Fruit fly (Drosophila melanogaster) whole organism, embryonic: Measurements from ENCODE around the gene CG17768.

Experiments used
- Atf3 ChIP-seq: fragments of 200-800 bp; sonication (Bioruptor generic); optimal IDR thresholded peaks from 3 replicates; lab custom pipeline; 2016; ENCODE audit warnings: missing biosample characterization, missing genetic modification characterization
- CG10147 ChIP-seq: fragments of 200-800 bp; sonication (Bioruptor generic); optimal IDR thresholded peaks from 2 replicates; lab custom pipeline; 2019; ENCODE audit warnings: missing biosample characterization, mild to moderate bottlenecking, missing genetic modification characterization, moderate library complexity
- CG10209 ChIP-seq: fragments of 200-800 bp; sonication (Bioruptor generic); optimal IDR thresholded peaks from 3 replicates; lab custom pipeline; 2017; ENCODE audit warnings: missing biosample characterization, mild to moderate bottlenecking, missing genetic modification characterization, missing genetic modification reagents
- CG1024 ChIP-seq: fragments of 200-800 bp; sonication (Bioruptor generic); IDR thresholded peaks from 2 replicates; pipeline ENCODE4 v1.3.6; 2022; ENCODE audit warnings: missing biosample characterization, missing genetic modification characterization
- CG12299 ChIP-seq: fragments of 200-800 bp; sonication (Bioruptor generic); optimal IDR thresholded peaks from 2 replicates; lab custom pipeline; 2018; ENCODE audit warnings: missing biosample characterization, mild to moderate bottlenecking, missing genetic modification characterization
- CG12391 ChIP-seq: fragments of 200-800 bp; sonication (Bioruptor generic); optimal IDR thresholded peaks from 3 replicates; lab custom pipeline; 2018; ENCODE audit warnings: missing biosample characterization, mild to moderate bottlenecking, missing genetic modification characterization, moderate library complexity
- CG13624 ChIP-seq: fragments of 200-800 bp; sonication (Bioruptor generic); optimal IDR thresholded peaks from 2 replicates; lab custom pipeline; 2016; ENCODE audit warnings: missing biosample characterization, missing genetic modification characterization
- CG13894 ChIP-seq: fragments of 200-800 bp; sonication (Bioruptor generic); optimal IDR thresholded peaks from 3 replicates; lab custom pipeline; 2018; ENCODE audit warnings: missing biosample characterization, mild to moderate bottlenecking, missing genetic modification characterization, moderate library complexity
- CG14050 ChIP-seq: fragments of 200-800 bp; sonication (Bioruptor generic); IDR thresholded peaks from 3 replicates; pipeline ENCODE4 v1.3.6; 2022; ENCODE audit warnings: missing biosample characterization, missing genetic modification characterization
- CG15601 ChIP-seq: fragments of 200-800 bp; sonication (Bioruptor generic); optimal IDR thresholded peaks from 3 replicates; lab custom pipeline; 2019; ENCODE audit warnings: missing biosample characterization, mild to moderate bottlenecking, missing genetic modification characterization, moderate library complexity
- CG18764 ChIP-seq: fragments of 200-800 bp; sonication (Bioruptor generic); optimal IDR thresholded peaks from 3 replicates; lab custom pipeline; 2016; ENCODE audit warnings: missing biosample characterization, missing genetic modification characterization
- CG2116 ChIP-seq: fragments of 200-800 bp; sonication (Bioruptor generic); optimal IDR thresholded peaks from 3 replicates; lab custom pipeline; 2018; ENCODE audit warnings: missing biosample characterization, mild to moderate bottlenecking, missing genetic modification characterization
- CG31441 ChIP-seq: fragments of 200-800 bp; sonication (Bioruptor generic); IDR thresholded peaks from 2 replicates; pipeline ENCODE4 v1.3.6; 2022; ENCODE audit warnings: missing biosample characterization, missing genetic modification characterization
- CG3838 ChIP-seq: fragments of 200-800 bp; sonication (Bioruptor generic); optimal IDR thresholded peaks from 3 replicates; lab custom pipeline; 2016; ENCODE audit warnings: missing biosample characterization, missing genetic modification characterization
- CG4328 ChIP-seq: fragments of 200-800 bp; sonication (Bioruptor generic); optimal IDR thresholded peaks from 3 replicates; lab custom pipeline; 2017; ENCODE audit warnings: missing biosample characterization, missing genetic modification reagents, missing genetic modification characterization
- CG6654 ChIP-seq: fragments of 200-800 bp; sonication (Bioruptor generic); optimal IDR thresholded peaks from 2 replicates; lab custom pipeline; 2017; ENCODE audit warnings: missing biosample characterization, mild to moderate bottlenecking, missing genetic modification characterization
- CG7556 ChIP-seq: fragments of 200-800 bp; sonication (Bioruptor generic); optimal IDR thresholded peaks from 2 replicates; lab custom pipeline; 2017; ENCODE audit warnings: missing biosample characterization, mild to moderate bottlenecking, missing genetic modification characterization
- CG7963 ChIP-seq: fragments of 200-800 bp; sonication (Bioruptor generic); IDR thresholded peaks from 3 replicates; pipeline ENCODE4 v1.3.6; 2022; ENCODE audit warnings: missing biosample characterization, missing genetic modification characterization; ENCODE audit not compliant: partially characterized antibody
- CG8359 ChIP-seq: fragments of 200-800 bp; sonication (Bioruptor generic); optimal IDR thresholded peaks from 2 replicates; lab custom pipeline; 2017; ENCODE audit warnings: missing biosample characterization, mild to moderate bottlenecking, missing genetic modification characterization, borderline replicate concordance
- D19A ChIP-seq: fragments of 200-800 bp; optimal IDR thresholded peaks from 3 replicates; lab custom pipeline; 2019; ENCODE audit warnings: missing biosample characterization, mild to moderate bottlenecking, missing genetic modification characterization, moderate library complexity
- Dad ChIP-seq: fragments of 200-800 bp; sonication (Bioruptor generic); optimal IDR thresholded peaks from 3 replicates; lab custom pipeline; 2016; ENCODE audit warnings: missing biosample characterization, missing genetic modification characterization
- Doc2 ChIP-seq: fragments of 200-800 bp; sonication (Bioruptor generic); IDR thresholded peaks from 2 replicates; pipeline ENCODE4 v1.3.6; 2022; ENCODE audit warnings: missing biosample characterization, missing genetic modification characterization
- Dp ChIP-seq: fragments of 200-800 bp; sonication (Bioruptor generic); optimal IDR thresholded peaks from 2 replicates; lab custom pipeline; 2018; ENCODE audit warnings: missing biosample characterization, mild to moderate bottlenecking, missing genetic modification characterization, moderate library complexity
- E2f2 ChIP-seq: fragments of 200-800 bp; sonication (Bioruptor generic); IDR thresholded peaks from 2 replicates; pipeline ENCODE4 v1.3.6; 2022; ENCODE audit warnings: missing biosample characterization, missing genetic modification characterization
- Fer1 ChIP-seq: fragments of 200-800 bp; sonication (Bioruptor generic); optimal IDR thresholded peaks from 2 replicates; lab custom pipeline; 2017; ENCODE audit warnings: missing biosample characterization, mild to moderate bottlenecking, missing genetic modification characterization
- Hr39 ChIP-seq: fragments of >200 bp; optimal IDR thresholded peaks from 2 replicates; lab custom pipeline; 2017
- Mes4 ChIP-seq: fragments of 200-800 bp; sonication (Bioruptor generic); optimal IDR thresholded peaks from 2 replicates; lab custom pipeline; 2016; ENCODE audit warnings: missing biosample characterization, missing genetic modification characterization
- NC2α ChIP-seq: fragments of 200-800 bp; sonication (Bioruptor generic); optimal IDR thresholded peaks from 2 replicates; lab custom pipeline; 2016; ENCODE audit warnings: missing biosample characterization, missing genetic modification characterization
- Neu2 ChIP-seq: fragments of 200-800 bp; sonication (Bioruptor generic); optimal IDR thresholded peaks from 3 replicates; lab custom pipeline; 2016; ENCODE audit warnings: missing biosample characterization, missing genetic modification characterization, borderline replicate concordance
- NfI ChIP-seq: fragments of 200-800 bp; sonication (Bioruptor generic); optimal IDR thresholded peaks from 3 replicates; lab custom pipeline; 2018; ENCODE audit warnings: missing biosample characterization, mild to moderate bottlenecking, missing genetic modification characterization, moderate library complexity
- Ravus ChIP-seq: fragments of 200-800 bp; sonication (Bioruptor generic); IDR thresholded peaks from 2 replicates; pipeline ENCODE4 v1.3.6; 2022; ENCODE audit warnings: missing biosample characterization, missing genetic modification characterization
- Rx ChIP-seq: fragments of 200-800 bp; sonication (Bioruptor generic); IDR thresholded peaks from 2 replicates; pipeline ENCODE4 v1.3.6; 2022; ENCODE audit warnings: missing biosample characterization, missing genetic modification characterization
- Sry-δ ChIP-seq: fragments of 200-800 bp; sonication (Bioruptor generic); optimal IDR thresholded peaks from 2 replicates; lab custom pipeline; 2016; ENCODE audit warnings: missing biosample characterization, missing genetic modification characterization
- aop ChIP-seq: fragments of 200-800 bp; sonication (Bioruptor generic); IDR thresholded peaks from 2 replicates; pipeline ENCODE4 v1.3.6; 2022; ENCODE audit warnings: missing biosample characterization, missing genetic modification characterization
- ase ChIP-seq: fragments of 200-800 bp; sonication (Bioruptor generic); IDR thresholded peaks from 3 replicates; pipeline ENCODE4 v1.3.6; 2022; ENCODE audit warnings: missing biosample characterization, missing genetic modification characterization
- bsh ChIP-seq, 2 experiments: fragments of 200-800 bp; sonication (Bioruptor generic); optimal IDR thresholded peaks; 2 replicates each; lab custom pipeline; 2017 to 2018; ENCODE audit warnings: mild to moderate bottlenecking in 2 of 2, missing biosample characterization in 2 of 2, missing genetic modification characterization in 2 of 2, moderate library complexity in 1 of 2
- cas ChIP-seq: fragments of 200-800 bp; sonication (Bioruptor generic); IDR thresholded peaks from 2 replicates; pipeline ENCODE4 v1.3.6; 2022; ENCODE audit warnings: missing biosample characterization, missing genetic modification characterization
- ci ChIP-seq: fragments of 200-800 bp; sonication (Bioruptor generic); IDR thresholded peaks from 3 replicates; pipeline ENCODE4 v1.3.6; 2022; ENCODE audit warnings: missing biosample characterization, missing genetic modification characterization
- esg ChIP-seq: fragments of 200-800 bp; sonication (Bioruptor generic); conservative IDR thresholded peaks from 2 replicates; pipeline ENCODE4 v1.3.6; 2022; ENCODE audit warnings: missing biosample characterization, missing genetic modification characterization
- exex ChIP-seq: fragments of 200-800 bp; sonication (Bioruptor generic); optimal IDR thresholded peaks from 4 replicates; lab custom pipeline; 2018; ENCODE audit warnings: missing biosample characterization, mild to moderate bottlenecking, missing genetic modification characterization, moderate library complexity
- ftz-f1 ChIP-seq: fragments of 200-800 bp; sonication (Bioruptor generic); optimal IDR thresholded peaks from 2 replicates; lab custom pipeline; 2016; ENCODE audit warnings: missing biosample characterization, missing genetic modification characterization
- gfzf ChIP-seq: fragments of 200-800 bp; sonication (Bioruptor generic); optimal IDR thresholded peaks from 2 replicates; lab custom pipeline; 2016; ENCODE audit warnings: missing biosample characterization, mild to moderate bottlenecking, missing genetic modification characterization, moderate library complexity
- kay ChIP-seq: fragments of 200-800 bp; sonication (Bioruptor generic); optimal IDR thresholded peaks from 2 replicates; lab custom pipeline; 2016; ENCODE audit warnings: missing biosample characterization, missing genetic modification characterization
- lmd ChIP-seq: fragments of 200-800 bp; sonication (Bioruptor generic); IDR thresholded peaks from 2 replicates; pipeline ENCODE4 v1.3.6; 2022; ENCODE audit warnings: missing biosample characterization, missing genetic modification characterization
- p53 ChIP-seq: fragments of 200-800 bp; sonication (Bioruptor generic); optimal IDR thresholded peaks from 2 replicates; lab custom pipeline; 2016; ENCODE audit warnings: missing biosample characterization, missing genetic modification characterization
- pb ChIP-seq: fragments of 200-800 bp; sonication (Bioruptor generic); optimal IDR thresholded peaks from 3 replicates; lab custom pipeline; 2016; ENCODE audit warnings: missing biosample characterization, missing genetic modification characterization
- ranshi ChIP-seq: fragments of 200-800 bp; sonication (Bioruptor generic); IDR thresholded peaks from 2 replicates; pipeline ENCODE4 v1.3.6; 2022; ENCODE audit warnings: missing biosample characterization, missing genetic modification characterization
- row ChIP-seq: fragments of 200-800 bp; sonication (Bioruptor generic); IDR thresholded peaks from 3 replicates; pipeline ENCODE4 v1.3.6; 2022; ENCODE audit warnings: missing biosample characterization, missing genetic modification characterization
- unpg ChIP-seq: fragments of 200-800 bp; sonication (Bioruptor generic); optimal IDR thresholded peaks from 3 replicates; lab custom pipeline; 2018; ENCODE audit warnings: missing biosample characterization, mild to moderate bottlenecking, missing genetic modification characterization, moderate library complexity

The CG17768 gene

dm6 chr2L:10387869-10388726, 16.9 kb downstream of the CG17768 start, which contains the start of gene da (continued):
- TF ChIP-seq CG6654 (GFP tag; lab: Kevin White, UChicago) (no peak), ase (GFP tag; lab: Robert Waterston, UW) (peak; percentile 42; the same call in 1 of the 3 replicates), CG12391 (peak; percentile 83), NC2α (GFP tag; lab: Kevin White, UChicago) (no peak), CG10147 (no peak), NfI (GFP tag; lab: Kevin White, UChicago) (peak; percentile 75), exex (no peak), CG8359 (GFP tag; lab: Kevin White, UChicago) (no peak), CG31441 (peak; percentile 53; the same call in 1 of the 2 replicates), row (GFP tag; lab: Robert Waterston, UW) (peak; percentile 85), kay (GFP tag; lab: Kevin White, UChicago) (peak; percentile 95), CG3838 (GFP tag; lab: Kevin White, UChicago) (no peak), Fer1 (GFP tag; lab: Kevin White, UChicago) (peak; percentile 26), p53 (GFP tag; lab: Kevin White, UChicago) (peak; percentile 12), ranshi (GFP tag; lab: Robert Waterston, UW) (0 out of 2 replicates have a peak, but pooled peaks have one; percentile 17), CG12299 (tag; lab: Kevin White, UChicago) (no peak), Rx (GFP tag; lab: Robert Waterston, UW) (no peak; the same call in 1 of the 2 replicates), D19A (tag; lab: Kevin White, UChicago) (peak; percentile 75), aop (GFP tag; lab: Robert Waterston, UW) (no peak), pb (no peak), Atf3 (GFP tag; lab: Kevin White, UChicago) (peak; percentile 72), gfzf (GFP tag; lab: Kevin White, UChicago) (peak; percentile 21), CG7963 (GFP tag; lab: Robert Waterston, UW) (peak; percentile 44; the same call in 1 of the 3 replicates), CG18764 (GFP tag; lab: Kevin White, UChicago) (peak; percentile 33), CG14050 (GFP tag; lab: Robert Waterston, UW) (no peak), Doc2 (no peak), bsh (GFP tag; optimal IDR thresholded peaks at IDR 0.05; lab: Kevin White, UChicago) (peak in 1 of 2 experiments; percentile 58), CG2116 (peak; percentile 99), Neu2 (GFP tag; lab: Kevin White, UChicago) (no peak), ci (GFP tag; lab: Robert Waterston, UW) (peak; percentile 81; the same call in 2 of the 3 replicates), Sry-δ (GFP tag; lab: Kevin White, UChicago) (peak; percentile 71), CG13624 (peak; percentile 63), CG4328 (GFP tag; lab: Kevin White, UChicago) (no peak), unpg (GFP tag; lab: Kevin White, UChicago) (peak; percentile 52), Dad (peak; percentile 45), CG10209 (GFP tag; lab: Kevin White, UChicago) (peak; percentile 52), CG1024 (GFP tag; lab: Robert Waterston, UW) (peak; percentile 96), lmd (GFP tag; lab: Robert Waterston, UW) (no peak), CG7556 (peak; percentile 25), Hr39 (lab: Kevin White, UChicago) (no peak), Dp (peak; percentile 14), ftz-f1 (GFP tag; lab: Kevin White, UChicago) (no peak), cas (GFP tag; lab: Robert Waterston, UW) (no peak), E2f2 (GFP tag; lab: Robert Waterston, UW) (peak; percentile 47; the same call in 1 of the 2 replicates), CG13894 (tag; lab: Kevin White, UChicago) (peak; percentile 53), Mes4 (peak; percentile 30), CG15601 (tag; lab: Kevin White, UChicago) (peak; percentile 48), esg (peak; percentile 36; the same call in 1 of the 2 replicates), Ravus (GFP tag; lab: Robert Waterston, UW) (no peak)
